Fruit fly (Drosophila melanogaster) whole organism, embryonic: Measurements from ENCODE around the gene CG12177.

ENCODE experiments used
- CG11560 ChIP-seq: fragments of 200-800 bp; sonication (Bioruptor generic); IDR thresholded peaks from 3 replicates; pipeline ENCODE4 v1.3.6; 2022; ENCODE audit warnings: missing biosample characterization, missing genetic modification characterization
- CG31224 ChIP-seq: fragments of 200-800 bp; sonication (Bioruptor generic); IDR thresholded peaks from 2 replicates; pipeline ENCODE4 v1.3.6; 2022; ENCODE audit warnings: missing biosample characterization, missing genetic modification characterization
- CG31388 ChIP-seq: fragments of 200-800 bp; sonication (Bioruptor generic); optimal IDR thresholded peaks from 2 replicates; lab custom pipeline; 2016; ENCODE audit warnings: missing biosample characterization, missing genetic modification characterization
- CG8089 ChIP-seq: fragments of 200-800 bp; sonication (Bioruptor generic); optimal IDR thresholded peaks from 3 replicates; lab custom pipeline; 2016; ENCODE audit warnings: missing biosample characterization, missing genetic modification characterization
- CG8478 ChIP-seq: fragments of >200 bp; optimal IDR thresholded peaks from 2 replicates; lab custom pipeline; 2018
- CHES-1-like ChIP-seq: fragments of 200-800 bp; sonication (Bioruptor generic); optimal IDR thresholded peaks from 2 replicates; lab custom pipeline; 2016; ENCODE audit warnings: missing biosample characterization, missing genetic modification characterization
- D ChIP-seq, 2 experiments: fragments of 200-800 bp in 1 of 2; fragments of >200 bp in 1 of 2; sonication (Bioruptor generic) in 1 of 2; optimal IDR thresholded peaks; 2 replicates in 1 of 2; 3 replicates in 1 of 2; lab custom pipeline; 2017; ENCODE audit warnings: mild to moderate bottlenecking in 1 of 2, missing biosample characterization in 1 of 2, missing genetic modification characterization in 1 of 2, missing genetic modification reagents in 1 of 2
- Dad ChIP-seq: fragments of 200-800 bp; sonication (Bioruptor generic); optimal IDR thresholded peaks from 3 replicates; lab custom pipeline; 2016; ENCODE audit warnings: missing biosample characterization, missing genetic modification characterization
- NC2α ChIP-seq: fragments of 200-800 bp; sonication (Bioruptor generic); optimal IDR thresholded peaks from 2 replicates; lab custom pipeline; 2016; ENCODE audit warnings: missing biosample characterization, missing genetic modification characterization
- Nf-YA ChIP-seq: fragments of 200-800 bp; sonication (Bioruptor generic); IDR thresholded peaks from 2 replicates; pipeline ENCODE4 v1.3.6; 2022; ENCODE audit warnings: missing biosample characterization, missing genetic modification characterization
- PHDP ChIP-seq: fragments of 200-800 bp; sonication (Bioruptor generic); optimal IDR thresholded peaks from 3 replicates; lab custom pipeline; 2018; ENCODE audit warnings: missing biosample characterization, mild to moderate bottlenecking, missing genetic modification characterization, moderate library complexity
- her ChIP-seq: fragments of 200-800 bp; sonication (Bioruptor generic); optimal IDR thresholded peaks from 2 replicates; lab custom pipeline; 2016; ENCODE audit warnings: missing biosample characterization, missing genetic modification characterization
- kah ChIP-seq: fragments of 200-800 bp; sonication (Bioruptor generic); optimal IDR thresholded peaks from 2 replicates; lab custom pipeline; 2018; ENCODE audit warnings: missing biosample characterization, mild to moderate bottlenecking, missing genetic modification characterization
- lmd ChIP-seq: fragments of 200-800 bp; sonication (Bioruptor generic); IDR thresholded peaks from 2 replicates; pipeline ENCODE4 v1.3.6; 2022; ENCODE audit warnings: missing biosample characterization, missing genetic modification characterization
- phol ChIP-seq: fragments of 200-800 bp; sonication (Bioruptor generic); optimal IDR thresholded peaks from 3 replicates; lab custom pipeline; 2018; ENCODE audit warnings: missing biosample characterization, mild to moderate bottlenecking, missing genetic modification characterization, moderate library complexity
- scrt ChIP-seq: fragments of 200-800 bp; sonication (Bioruptor generic); optimal IDR thresholded peaks from 2 replicates; lab custom pipeline; 2018; ENCODE audit warnings: missing biosample characterization, mild to moderate bottlenecking, missing genetic modification characterization, moderate library complexity
- stc ChIP-seq: fragments of 200-800 bp; sonication (Bioruptor generic); IDR thresholded peaks from 2 replicates; pipeline ENCODE4 v1.3.6; 2022; ENCODE audit warnings: missing biosample characterization, missing genetic modification characterization
- tio ChIP-seq: fragments of 200-800 bp; sonication (Bioruptor generic); optimal IDR thresholded peaks from 2 replicates; lab custom pipeline; 2017; ENCODE audit warnings: missing biosample characterization, missing genetic modification characterization, inconsistent platforms
- ttk ChIP-seq: fragments of 200-800 bp; sonication (Bioruptor generic); IDR thresholded peaks from 2 replicates; pipeline ENCODE4 v2.1.2; 2022; ENCODE audit warnings: missing biosample characterization, missing genetic modification characterization

CG12177 gene

dm6 chrX:13629414-13629813, 50.9 kb downstream of the CG12177 start:
- TF ChIP-seq tio (GFP tag; lab: Kevin White, UChicago) (no peak), scrt (no peak), CG8089 (GFP tag; lab: Kevin White, UChicago) (no peak), NC2α (GFP tag; lab: Kevin White, UChicago) (no peak), phol (tag; lab: Kevin White, UChicago) (no peak), CG31224 (GFP tag; lab: Robert Waterston, UW) (no peak), stc (GFP tag; lab: Robert Waterston, UW) (no peak), CG11560 (tag; lab: Robert Waterston, UW) (no peak), CG8478 (no peak), kah (no peak), CG31388 (GFP tag; lab: Kevin White, UChicago) (no peak), PHDP (tag; lab: Kevin White, UChicago) (no peak), CHES-1-like (no peak), D (optimal IDR thresholded peaks at IDR 0.05; lab: Kevin White, UChicago) (no peak), D (GFP tag; optimal IDR thresholded peaks at IDR 0.05; lab: Kevin White, UChicago) (no peak), lmd (GFP tag; lab: Robert Waterston, UW) (no peak), her (no peak), Nf-YA (GFP tag; lab: Robert Waterston, UW) (no peak), ttk (no peak), Dad (GFP tag; lab: Kevin White, UChicago) (no peak)
- TF ChIP-seq, all 482 proteins: peak for 0
